Fruit fly (Drosophila melanogaster) whole organism, wandering third instar larva: ENCODE measurements around the gene RtcB.

Experiments
- Abd-B ChIP-seq: fragments of >200 bp; optimal IDR thresholded peaks from 2 replicates; lab custom pipeline; 2017; ENCODE audit warnings: missing biosample characterization, missing genetic modification characterization
- Dif ChIP-seq: fragments of 200-275, 200-300 bp; sonication (Bioruptor generic); optimal IDR thresholded peaks from 2 replicates; lab custom pipeline; 2018; ENCODE audit warnings: missing biosample characterization, missing genetic modification characterization; ENCODE audit not compliant: partially characterized antibody
- GATAd ChIP-seq: sonication (Bioruptor generic); optimal IDR thresholded peaks from 2 replicates; lab custom pipeline; 2016; ENCODE audit warnings: missing biosample characterization, missing genetic modification characterization
- HLH106 ChIP-seq: fragments of 200-800 bp; optimal IDR thresholded peaks from 3 replicates; lab custom pipeline; 2019; ENCODE audit warnings: missing biosample characterization, mild to moderate bottlenecking, missing genetic modification characterization, moderate library complexity
- Hr78 ChIP-seq: fragments of >200 bp; optimal IDR thresholded peaks from 2 replicates; lab custom pipeline; 2017; ENCODE audit warnings: missing biosample characterization, missing genetic modification characterization
- OdsH ChIP-seq: fragments of 200-800 bp; sonication (Bioruptor generic); optimal IDR thresholded peaks from 2 replicates; lab custom pipeline; 2016; ENCODE audit warnings: missing biosample characterization, mild to moderate bottlenecking, missing genetic modification characterization
- dmrt93B ChIP-seq: fragments of 200-800 bp; sonication (Bioruptor generic); optimal IDR thresholded peaks from 2 replicates; lab custom pipeline; 2018; ENCODE audit warnings: missing biosample characterization, mild to moderate bottlenecking, missing genetic modification characterization
- h ChIP-seq: fragments of 200-800 bp; sonication (Bioruptor generic); optimal IDR thresholded peaks from 3 replicates; lab custom pipeline; 2016; ENCODE audit warnings: missing biosample characterization, mild to moderate bottlenecking, missing genetic modification characterization
- psq ChIP-seq: fragments of 200-800 bp; sonication (Bioruptor generic); optimal IDR thresholded peaks from 3 replicates; lab custom pipeline; 2017; ENCODE audit warnings: missing biosample characterization, mild to moderate bottlenecking, missing genetic modification characterization, moderate library complexity
- usp ChIP-seq: fragments of >200 bp; optimal IDR thresholded peaks from 2 replicates; lab custom pipeline; 2017; ENCODE audit warnings: missing biosample characterization, missing genetic modification characterization

- TF ChIP-seq Dif (GFP tag; lab: Kevin White, UChicago) (no peak), HLH106 (tag; lab: Kevin White, UChicago) (no peak), usp (GFP tag; lab: Kevin White, UChicago) (no peak), dmrt93B (GFP tag; lab: Kevin White, UChicago) (no peak), GATAd (GFP tag; lab: Kevin White, UChicago) (no peak), OdsH (GFP tag; lab: Kevin White, UChicago) (no peak), h (no peak), psq (no peak), Abd-B (GFP tag; lab: Kevin White, UChicago) (no peak), Hr78 (GFP tag; lab: Kevin White, UChicago) (no peak)
These were observed 44.2 kb upstream of the RtcB start, which contains the start of gene fon for dm6 chr2L:19386106-19386715.
